Fruit fly (Drosophila melanogaster) Kc167 (cell line): ENCODE results near the gene Tk.

Experiments used
- h ChIP-seq: fragments of >200 bp; optimal IDR thresholded peaks from 3 replicates; lab custom pipeline; 2018; ENCODE audit warnings: missing external identifiers
- psq ChIP-seq: fragments of >200 bp; optimal IDR thresholded peaks from 2 replicates; lab custom pipeline; 2017; ENCODE audit warnings: missing external identifiers

dm6 chr3R:11947079-11947869 lies 58.0 kb downstream of the Tk start:
- no peak for TF ChIP-seq psq (lab: Kevin White, UChicago)
- no peak for TF ChIP-seq h
